Worm (Caenorhabditis elegans) whole organism, dauer: ENCODE results near the gene R12B2.3.

Experiments used
- unc-62 ChIP-seq: sonication (generic microtip); optimal IDR thresholded peaks from 2 replicates; lab custom pipeline; 2017; ENCODE audit warnings: missing biosample characterization, missing genetic modification reagents, missing genetic modification characterization

R12B2.3 gene

ce11 chrIII:5836816-5837215 lies 31.4 kb downstream of the R12B2.3 start, which contains the start of gene W04D12.1:
Gene W04D12.1, plus strand, starts transcription at chrIII:5836926.
- TF ChIP-seq unc-62 (GFP tag; lab: Kevin White, UChicago), result no peak

ce11 chrIII:5838159-5839046 lies 33.0 kb downstream of the R12B2.3 start:
- no peak for TF ChIP-seq unc-62 (GFP tag; lab: Kevin White, UChicago)

ce11 chrIII:5839147-5839546 lies 33.8 kb downstream of the R12B2.3 start:
- no peak for TF ChIP-seq unc-62 (GFP tag; lab: Kevin White, UChicago)

DNA sequence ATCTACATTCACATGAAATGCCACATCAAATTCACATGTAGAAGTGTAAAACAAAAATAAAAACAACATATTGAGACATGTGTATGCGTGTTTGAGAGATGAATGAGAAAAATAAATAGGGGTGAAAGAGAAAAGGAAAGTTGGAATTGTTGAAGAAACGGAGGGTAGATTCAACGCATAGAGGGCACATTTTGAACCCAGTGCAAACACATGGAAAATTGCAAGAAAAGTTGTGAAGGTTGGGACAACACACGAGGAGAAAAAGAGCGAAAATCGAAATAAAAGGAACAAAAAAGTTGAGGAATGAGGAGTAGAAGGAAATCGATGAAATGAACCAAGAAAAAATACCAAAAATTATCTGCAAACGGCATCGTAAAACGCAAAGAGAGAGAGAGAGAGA lies 34.2 kb downstream of the R12B2.3 start:
- no peak for TF ChIP-seq unc-62 (GFP tag; lab: Kevin White, UChicago)

- no peak for TF ChIP-seq unc-62 (GFP tag; lab: Kevin White, UChicago)
These were observed 34.9 kb downstream of the R12B2.3 start for ce11 chrIII:5840277-5840676.

DNA sequence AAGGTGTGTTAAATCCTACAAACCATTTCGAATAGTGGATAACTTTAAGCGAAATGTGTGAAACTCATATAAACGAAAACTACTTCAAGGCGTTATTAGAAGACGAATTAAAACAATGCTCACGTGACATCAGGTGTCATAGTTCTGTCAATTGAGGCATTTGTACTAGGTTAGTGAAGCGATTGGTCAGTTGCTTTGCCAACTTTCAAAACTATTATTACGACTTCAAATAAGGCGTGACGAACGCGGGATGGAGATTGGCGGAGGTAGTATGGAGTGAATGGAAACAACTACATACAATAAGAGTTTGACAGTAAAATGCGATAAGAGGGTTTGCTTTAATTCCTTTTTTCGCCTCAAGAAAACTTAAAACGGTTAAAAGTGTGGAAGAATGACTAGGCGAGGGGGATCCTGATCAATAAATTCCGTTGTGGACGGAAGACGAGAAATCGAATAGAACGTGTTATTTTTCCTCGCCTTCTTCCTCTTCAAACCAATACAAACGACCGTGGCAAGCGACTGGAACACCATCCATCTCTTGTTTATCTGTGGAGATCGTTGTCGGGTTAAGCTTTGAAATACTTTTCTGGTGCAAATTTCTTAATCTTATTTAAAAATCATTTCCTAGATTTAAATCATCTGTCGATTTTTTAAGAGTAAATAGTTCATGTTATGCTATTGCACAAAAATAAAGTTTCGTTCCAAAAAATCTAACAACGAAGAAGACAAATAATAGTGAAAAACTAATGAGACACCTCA lies 35.6 kb downstream of the R12B2.3 start:
- no peak for TF ChIP-seq unc-62 (GFP tag; lab: Kevin White, UChicago)

- TF ChIP-seq unc-62 (GFP tag; lab: Kevin White, UChicago), result no peak
These were observed 36.3 kb downstream of the R12B2.3 start for ce11 chrIII:5841676-5842075.

DNA sequence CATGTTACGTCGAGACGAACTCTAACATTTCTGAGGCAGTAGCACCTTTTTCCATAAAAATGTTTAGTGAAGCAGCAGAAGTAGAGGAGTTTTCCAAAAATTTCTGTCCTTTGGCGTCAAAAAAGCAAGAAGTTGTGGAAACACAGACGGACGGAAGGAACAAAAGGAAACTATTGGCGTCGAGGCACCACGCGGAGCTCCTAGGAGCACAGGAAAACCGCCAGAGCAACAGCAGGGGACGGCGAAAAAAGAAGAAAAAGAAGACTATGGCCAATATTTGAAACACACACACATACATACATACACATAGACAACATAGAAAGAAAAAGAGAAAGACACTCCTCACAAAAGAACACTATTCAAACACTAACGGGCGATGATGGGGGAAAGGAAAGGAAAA lies 37.5 kb downstream of the R12B2.3 start:
- TF ChIP-seq unc-62 (GFP tag; lab: Kevin White, UChicago), result no peak

ce11 chrIII:5843662-5844061 lies 38.3 kb downstream of the R12B2.3 start:
- TF ChIP-seq unc-62 (GFP tag; lab: Kevin White, UChicago), result no peak

- TF ChIP-seq unc-62 (GFP tag; lab: Kevin White, UChicago), result no peak
These were observed 40.1 kb downstream of the R12B2.3 start for ce11 chrIII:5845483-5845882.

- no peak for TF ChIP-seq unc-62 (GFP tag; lab: Kevin White, UChicago)
These were observed 41.0 kb downstream of the R12B2.3 start for ce11 chrIII:5846412-5846811.

DNA sequence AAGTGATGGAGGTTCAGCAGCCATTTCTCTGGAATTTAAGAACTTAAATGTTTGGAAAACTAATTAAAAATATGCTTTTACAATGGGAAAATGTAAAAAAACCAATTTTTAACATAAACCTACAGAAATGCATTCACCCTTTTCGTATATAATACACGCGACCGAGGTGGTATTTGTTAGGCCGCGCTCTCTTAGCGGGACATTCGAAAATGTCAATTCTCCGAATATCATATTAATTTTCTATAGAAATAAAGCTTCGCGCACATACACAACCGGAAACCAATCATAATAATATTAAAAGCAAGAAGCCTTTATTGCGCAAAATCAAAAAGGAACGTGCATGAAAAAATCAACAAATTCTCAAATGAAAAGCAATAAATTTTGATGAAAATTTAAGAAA lies 47.9 kb downstream of the R12B2.3 start, which contains the start of gene ddx-23:
Gene ddx-23 (minus strand): TSS at position 30 of the 400 bp plus-strand sequence.
- no peak for TF ChIP-seq unc-62 (GFP tag; lab: Kevin White, UChicago)

- TF ChIP-seq unc-62 (GFP tag; lab: Kevin White, UChicago), result no peak
These were observed 50.3 kb downstream of the R12B2.3 start, which contains the start of the genes cct-6 and alh-9 for ce11 chrIII:5855637-5856179. Gene cct-6, minus strand, starts transcription at chrIII:5855687. Gene alh-9, plus strand, starts transcription at chrIII:5856018.
